Worm (Caenorhabditis elegans): ENCODE measurements around the gene T11F8.5.

Gene T11F8.5

DNA sequence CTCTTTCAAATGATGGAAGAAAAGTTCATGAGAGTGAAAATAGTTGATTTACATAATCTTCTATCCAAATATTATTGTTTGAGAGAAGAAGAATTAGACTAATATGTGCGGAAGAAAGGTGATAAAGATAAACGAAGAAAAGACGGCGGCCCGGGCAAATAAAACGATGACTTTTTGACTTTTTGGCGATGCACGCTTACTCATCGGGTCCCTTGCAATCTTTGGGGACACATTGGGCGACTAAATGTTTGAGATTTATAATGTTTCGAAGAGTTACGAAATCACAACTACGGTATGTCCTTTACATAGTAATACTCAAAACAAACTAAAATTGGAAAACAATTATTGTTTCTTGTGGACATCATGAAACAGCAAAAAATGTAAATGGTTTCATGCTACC, 32.0 kb downstream of the T11F8.5 start:
- TF ChIP-seq nhr-85 (tag) = no peak
- no peak for TF ChIP-seq nhr-11 (tag; optimal IDR thresholded peaks at IDR 0.05)
- TF ChIP-seq ztf-11 (tag; optimal IDR thresholded peaks at IDR 0.05) = no peak
- TF ChIP-seq alr-1 (tag; optimal IDR thresholded peaks at IDR 0.05; ENCODE audit: borderline replicate concordance) = no peak
- no peak for TF ChIP-seq dsc-1 (tag; optimal IDR thresholded peaks at IDR 0.05)
- no peak for TF ChIP-seq elt-2 (tag; optimal IDR thresholded peaks at IDR 0.05)
- TF ChIP-seq mab-9 (GFP tag; IDR thresholded peaks at IDR 0.05) = no peak
- no peak for TF ChIP-seq blmp-1 (tag; optimal IDR thresholded peaks at IDR 0.05)
- no peak for TF ChIP-seq irx-1 (tag; optimal IDR thresholded peaks at IDR 0.05)
- TF ChIP-seq fkh-4 (tag; optimal IDR thresholded peaks at IDR 0.05; ENCODE audit: borderline replicate concordance) = no peak
- no peak for TF ChIP-seq C04F5.9 (tag; optimal IDR thresholded peaks at IDR 0.05)
- no peak for TF ChIP-seq egl-27 (tag; optimal IDR thresholded peaks at IDR 0.05)
- TF ChIP-seq lsy-2 (tag; optimal IDR thresholded peaks at IDR 0.05) = no peak
- no peak for TF ChIP-seq elt-3 (tag; optimal IDR thresholded peaks at IDR 0.05)

DNA sequence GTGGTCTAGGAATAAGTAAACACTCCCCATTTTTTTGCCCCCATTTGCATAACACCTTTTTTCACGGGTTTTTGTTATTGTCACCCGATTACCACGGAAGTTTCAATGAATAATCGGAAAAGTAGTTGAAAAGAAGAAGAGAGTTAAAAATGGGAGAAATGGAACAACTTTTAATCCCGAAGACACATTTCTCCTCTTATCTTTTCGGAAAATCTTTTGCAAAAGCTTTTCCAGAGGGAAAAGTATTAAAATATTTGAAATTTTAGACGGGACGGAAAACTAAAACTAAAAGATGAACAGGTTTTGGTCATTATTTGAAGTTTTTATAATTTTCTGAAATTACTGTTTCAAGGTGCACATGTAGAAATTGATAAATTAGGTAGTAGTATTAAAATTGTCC, 36.2 kb downstream of the T11F8.5 start:
- TF ChIP-seq nhr-19 (GFP tag; conservative IDR thresholded peaks at IDR 0.05) (no peak), aly-2 (tag; optimal IDR thresholded peaks at IDR 0.05) (no peak), sox-4 (tag; optimal IDR thresholded peaks at IDR 0.05) (no peak), hpl-2 (GFP tag; optimal IDR thresholded peaks at IDR 0.05) (no peak), ceh-82 (tag; optimal IDR thresholded peaks at IDR 0.05) (no peak), elt-3 (tag; optimal IDR thresholded peaks at IDR 0.05) (no peak), mep-1 (tag; optimal IDR thresholded peaks at IDR 0.05) (no peak), lin-14 (GFP tag; optimal IDR thresholded peaks at IDR 0.05) (no peak), lin-15B (tag; optimal IDR thresholded peaks at IDR 0.05) (no peak), isw-1 (GFP tag; IDR thresholded peaks at IDR 0.05) (no peak), mdl-1 (tag; optimal IDR thresholded peaks at IDR 0.05) (no peak), C04F5.9 (tag; optimal IDR thresholded peaks at IDR 0.05) (no peak), nhr-84 (tag; optimal IDR thresholded peaks at IDR 0.05) (no peak), ceh-88 (GFP tag; IDR thresholded peaks at IDR 0.05) (no peak), lin-13 (GFP tag; optimal IDR thresholded peaks at IDR 0.05) (no peak)

DNA sequence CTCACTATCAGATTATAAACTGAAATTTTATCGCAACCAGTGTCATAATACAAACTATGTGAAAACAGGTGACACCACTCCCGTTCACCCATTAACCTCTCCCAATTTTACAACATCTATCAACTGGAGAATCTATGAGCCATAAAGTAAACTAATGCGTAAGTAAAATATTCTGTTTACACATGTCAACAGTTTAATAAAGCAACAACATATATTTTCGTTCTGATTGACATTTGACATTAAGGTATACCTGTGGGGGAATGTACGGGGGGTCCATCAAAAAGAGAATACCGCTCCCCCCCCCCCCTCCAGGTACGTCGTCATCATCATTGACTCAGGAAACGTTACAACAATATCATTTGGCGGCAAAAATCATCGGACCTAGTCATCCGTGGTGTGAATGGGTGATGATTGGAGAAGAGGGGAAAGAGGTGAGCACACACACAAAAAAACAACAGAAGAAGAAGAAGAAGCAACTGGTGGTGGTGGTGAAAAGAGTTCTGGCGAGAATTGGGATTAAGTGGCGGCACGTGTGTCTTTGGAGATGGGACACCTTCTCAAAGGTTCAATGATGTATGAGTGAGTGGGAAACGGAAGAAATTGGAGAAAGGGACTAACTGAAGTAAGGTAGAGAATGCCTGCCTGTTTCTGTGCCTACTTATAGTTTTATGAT, 44.0 kb downstream of the T11F8.5 start:
- TF ChIP-seq lin-15B (tag; optimal IDR thresholded peaks at IDR 0.05) (no peak), unc-130 (tag; optimal IDR thresholded peaks at IDR 0.05) (no peak)

DNA sequence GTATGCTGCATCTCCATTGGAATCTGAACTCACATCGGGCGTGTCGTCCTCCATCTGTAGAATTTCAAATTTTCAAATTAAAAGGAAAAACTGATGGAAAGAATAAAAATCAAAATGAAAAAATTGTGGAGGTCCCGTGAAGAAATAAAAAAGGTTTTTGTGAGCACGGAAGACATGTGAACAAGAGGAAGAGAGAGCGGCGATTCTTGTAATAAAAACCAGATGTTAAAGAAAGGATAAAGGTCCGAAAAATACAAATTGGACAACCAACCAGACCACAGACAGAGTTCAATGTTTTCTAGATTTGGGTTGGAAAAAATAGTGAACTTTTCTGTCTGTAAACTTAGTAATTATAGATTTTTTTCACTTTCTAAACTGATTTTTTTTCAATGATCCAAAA, 45.5 kb downstream of the T11F8.5 start, which contains the start of gene unc-5:
unc-5 (minus strand) TSS at position 54 of the 400 bp plus-strand sequence.
- TF ChIP-seq ztf-11 (tag; optimal IDR thresholded peaks at IDR 0.05) (no peak), dpl-1 (GFP tag; optimal IDR thresholded peaks at IDR 0.05) (no peak), dsc-1 (tag; optimal IDR thresholded peaks at IDR 0.05) (peak; percentile 90), nhr-77 (tag; optimal IDR thresholded peaks at IDR 0.05) (no peak), ceh-88 (GFP tag; IDR thresholded peaks at IDR 0.05) (no peak), pag-3 (tag; optimal IDR thresholded peaks at IDR 0.05; ENCODE audit: borderline replicate concordance, insufficient read depth) (no peak), lin-14 (GFP tag; optimal IDR thresholded peaks at IDR 0.05) (no peak), aha-1 (tag; optimal IDR thresholded peaks at IDR 0.05) (no peak), hlh-4 (tag; optimal IDR thresholded peaks at IDR 0.05) (no peak), nhr-20 (tag; optimal IDR thresholded peaks at IDR 0.05) (no peak), ceh-8 (GFP tag; optimal IDR thresholded peaks at IDR 0.05) (no peak), pax-3 (tag; optimal IDR thresholded peaks at IDR 0.05) (no peak), sox-4 (tag; optimal IDR thresholded peaks at IDR 0.05) (no peak), snu-23 (GFP tag; optimal IDR thresholded peaks at IDR 0.05) (no peak), F16B12.6 (tag; optimal IDR thresholded peaks at IDR 0.05) (no peak), efl-1 (optimal IDR thresholded peaks at IDR 0.05) (no peak), efl-1 (GFP tag; optimal IDR thresholded peaks at IDR 0.05 in 1 of 2) (peak in 1 of 2 experiments; percentile 6), lin-35 (GFP tag; optimal IDR thresholded peaks at IDR 0.05) (no peak), vab-15 (tag; optimal IDR thresholded peaks at IDR 0.05) (no peak), zag-1 (tag; optimal IDR thresholded peaks at IDR 0.05) (no peak), fkh-4 (tag; optimal IDR thresholded peaks at IDR 0.05; ENCODE audit: borderline replicate concordance) (peak; percentile 73)
